Fruit fly (Drosophila melanogaster) whole organism, embryonic: Measurements from ENCODE around the gene CG14341.

ENCODE experiments used
- Bgb ChIP-seq: fragments of 200-800 bp; sonication (Bioruptor generic); IDR thresholded peaks from 2 replicates; pipeline ENCODE4 v1.3.6; 2022; ENCODE audit warnings: missing biosample characterization, missing genetic modification characterization; ENCODE audit not compliant: partially characterized antibody
- CG11093 ChIP-seq: fragments of 200-800 bp; sonication (Bioruptor generic); IDR thresholded peaks from 3 replicates; pipeline ENCODE4 v1.3.6; 2022; ENCODE audit warnings: missing biosample characterization, missing genetic modification characterization
- CG11695 ChIP-seq: fragments of 200-800 bp; sonication (Bioruptor generic); IDR thresholded peaks from 3 replicates; pipeline ENCODE4 v1.3.6; 2022; ENCODE audit warnings: missing biosample characterization, missing genetic modification characterization
- CG12104 ChIP-seq: fragments of 200-800 bp; sonication (Bioruptor generic); optimal IDR thresholded peaks from 3 replicates; lab custom pipeline; 2016; ENCODE audit warnings: missing biosample characterization, missing genetic modification characterization
- CG14710 ChIP-seq: fragments of 200-800 bp; sonication (Bioruptor generic); optimal IDR thresholded peaks from 3 replicates; lab custom pipeline; 2019; ENCODE audit warnings: missing biosample characterization, mild to moderate bottlenecking, missing genetic modification characterization, moderate library complexity
- CG14860 ChIP-seq: fragments of 200-800 bp; sonication (Bioruptor generic); IDR thresholded peaks from 3 replicates; pipeline ENCODE4 v1.3.6; 2022; ENCODE audit warnings: missing biosample characterization, missing genetic modification characterization; ENCODE audit not compliant: partially characterized antibody
- CG17186 ChIP-seq: fragments of 200-800 bp; sonication (Bioruptor generic); optimal IDR thresholded peaks from 3 replicates; lab custom pipeline; 2017; ENCODE audit warnings: missing biosample characterization, missing genetic modification reagents, missing genetic modification characterization
- CG17829 ChIP-seq: fragments of 200-800 bp; optimal IDR thresholded peaks from 2 replicates; lab custom pipeline; 2019; ENCODE audit warnings: missing biosample characterization, mild to moderate bottlenecking, missing genetic modification characterization, moderate library complexity
- CG18262 ChIP-seq: fragments of 200-800 bp; optimal IDR thresholded peaks from 3 replicates; lab custom pipeline; 2019; ENCODE audit warnings: missing biosample characterization, mild to moderate bottlenecking, missing genetic modification characterization, moderate library complexity
- CG18619 ChIP-seq: fragments of 200-800 bp; sonication (Bioruptor generic); optimal IDR thresholded peaks from 3 replicates; lab custom pipeline; 2017; ENCODE audit warnings: missing biosample characterization, mild to moderate bottlenecking, missing genetic modification characterization
- CG2678 ChIP-seq: fragments of 200-800 bp; sonication (Bioruptor generic); optimal IDR thresholded peaks from 3 replicates; lab custom pipeline; 2019; ENCODE audit warnings: missing biosample characterization, mild to moderate bottlenecking, missing genetic modification characterization, moderate library complexity
- CG2875 ChIP-seq: fragments of 200-800 bp; sonication (Bioruptor generic); optimal IDR thresholded peaks from 2 replicates; lab custom pipeline; 2017; ENCODE audit warnings: missing biosample characterization, mild to moderate bottlenecking, missing genetic modification characterization, missing genetic modification reagents
- CG3065 ChIP-seq: fragments of 200-800 bp; sonication (Bioruptor generic); optimal IDR thresholded peaks from 2 replicates; lab custom pipeline; 2016; ENCODE audit warnings: missing biosample characterization, missing genetic modification characterization
- CG3163 ChIP-seq: fragments of 200-800 bp; sonication (Bioruptor generic); optimal IDR thresholded peaks from 3 replicates; lab custom pipeline; 2016; ENCODE audit warnings: missing biosample characterization, missing genetic modification characterization
- CG33557 ChIP-seq: fragments of 200-800 bp; sonication (Bioruptor generic); optimal IDR thresholded peaks from 2 replicates; lab custom pipeline; 2019; ENCODE audit warnings: missing biosample characterization, mild to moderate bottlenecking, missing genetic modification characterization, moderate library complexity
- CG34224 ChIP-seq: fragments of 200-800 bp; sonication (Bioruptor generic); IDR thresholded peaks from 3 replicates; pipeline ENCODE4 v1.3.6; 2022; ENCODE audit warnings: missing biosample characterization, missing genetic modification characterization; ENCODE audit not compliant: partially characterized antibody
- CG4404 ChIP-seq: fragments of 200-800 bp; sonication (Bioruptor generic); IDR thresholded peaks from 2 replicates; pipeline ENCODE4 v1.3.6; 2022; ENCODE audit warnings: missing biosample characterization, missing genetic modification characterization
- CG7987 ChIP-seq: fragments of 200-800 bp; sonication (Bioruptor generic); optimal IDR thresholded peaks from 2 replicates; lab custom pipeline; 2018; ENCODE audit warnings: missing biosample characterization, mild to moderate bottlenecking, missing genetic modification characterization, moderate library complexity
- CG9609 ChIP-seq: fragments of 200-800 bp; sonication (Bioruptor generic); optimal IDR thresholded peaks from 3 replicates; lab custom pipeline; 2016; ENCODE audit warnings: missing biosample characterization, missing genetic modification characterization
- CG9932 ChIP-seq: fragments of 200-800 bp; sonication (Bioruptor generic); IDR thresholded peaks from 2 replicates; pipeline ENCODE4 v1.3.6; 2022; ENCODE audit warnings: missing biosample characterization, missing genetic modification characterization
- Chrac-16 ChIP-seq: fragments of 200-800 bp; sonication (Bioruptor generic); optimal IDR thresholded peaks from 3 replicates; lab custom pipeline; 2016; ENCODE audit warnings: missing biosample characterization, missing genetic modification characterization
- Dip2 ChIP-seq: fragments of 200-800 bp; sonication (Bioruptor generic); IDR thresholded peaks from 2 replicates; pipeline ENCODE4 v1.3.6; 2022; ENCODE audit warnings: missing biosample characterization, missing genetic modification characterization
- E2f2 ChIP-seq: fragments of 200-800 bp; sonication (Bioruptor generic); IDR thresholded peaks from 2 replicates; pipeline ENCODE4 v1.3.6; 2022; ENCODE audit warnings: missing biosample characterization, missing genetic modification characterization
- HLH3B ChIP-seq: fragments of 200-800 bp; sonication (Bioruptor generic); IDR thresholded peaks from 2 replicates; pipeline ENCODE4 v1.3.6; 2022; ENCODE audit warnings: missing biosample characterization, missing genetic modification characterization
- HLH4C ChIP-seq: fragments of 200-800 bp; sonication (Bioruptor generic); IDR thresholded peaks from 3 replicates; pipeline ENCODE4 v1.3.6; 2022; ENCODE audit warnings: missing biosample characterization, missing genetic modification characterization; ENCODE audit not compliant: partially characterized antibody
- Hmr ChIP-seq: fragments of 200-800 bp; sonication (Bioruptor generic); optimal IDR thresholded peaks from 3 replicates; lab custom pipeline; 2017; ENCODE audit warnings: mild to moderate bottlenecking, missing biosample characterization, missing genetic modification reagents, missing genetic modification characterization
- Lim3 ChIP-seq: fragments of 200-800 bp; sonication (Bioruptor generic); IDR thresholded peaks from 2 replicates; pipeline ENCODE4 v1.3.6; 2022; ENCODE audit warnings: missing biosample characterization, missing genetic modification characterization
- Mes4 ChIP-seq: fragments of 200-800 bp; sonication (Bioruptor generic); optimal IDR thresholded peaks from 2 replicates; lab custom pipeline; 2016; ENCODE audit warnings: missing biosample characterization, missing genetic modification characterization
- NC2α ChIP-seq: fragments of 200-800 bp; sonication (Bioruptor generic); optimal IDR thresholded peaks from 2 replicates; lab custom pipeline; 2016; ENCODE audit warnings: missing biosample characterization, missing genetic modification characterization
- Opbp ChIP-seq: fragments of 200-800 bp; sonication (Bioruptor generic); IDR thresholded peaks from 3 replicates; pipeline ENCODE4 v1.3.6; 2022; ENCODE audit warnings: missing biosample characterization, missing genetic modification characterization; ENCODE audit not compliant: partially characterized antibody
- Side ChIP-seq: fragments of 200-800 bp; sonication (Bioruptor generic); optimal IDR thresholded peaks from 2 replicates; lab custom pipeline; 2016; ENCODE audit warnings: missing biosample characterization, missing genetic modification characterization
- Sin3A ChIP-seq: fragments of >200 bp; optimal IDR thresholded peaks from 2 replicates; lab custom pipeline; 2018
- Stat92E ChIP-seq, 3 experiments: fragments of >200 bp in 2 of 3; fragments of 200-800 bp in 1 of 3; sonication (Bioruptor generic) in 1 of 3; optimal IDR thresholded peaks; 2 replicates each; lab custom pipeline; 2017 to 2019; ENCODE audit warnings: missing biosample characterization in 3 of 3, missing genetic modification characterization in 3 of 3, mild to moderate bottlenecking in 1 of 3, moderate library complexity in 1 of 3
- Trl ChIP-seq, 3 experiments: fragments of >200 bp in 2 of 3; fragments of 200-800 bp in 1 of 3; sonication (Bioruptor generic) in 1 of 3; optimal IDR thresholded peaks; 2 replicates in 1 of 3; 3 replicates in 2 of 3; lab custom pipeline; 2016 to 2017; ENCODE audit warnings: missing biosample characterization in 1 of 3, missing genetic modification characterization in 1 of 3
- Usf ChIP-seq: fragments of 200-800 bp; sonication (Bioruptor generic); optimal IDR thresholded peaks from 2 replicates; lab custom pipeline; 2017; ENCODE audit warnings: missing genotype, missing biosample characterization, missing genetic modification characterization
- Xrp1 ChIP-seq: fragments of 200-800 bp; sonication (Bioruptor generic); IDR thresholded peaks from 2 replicates; pipeline ENCODE4 v1.3.6; 2022; ENCODE audit warnings: missing biosample characterization, missing genetic modification characterization
- ac ChIP-seq: fragments of 200-800 bp; sonication (Bioruptor generic); optimal IDR thresholded peaks from 3 replicates; lab custom pipeline; 2017; ENCODE audit warnings: missing biosample characterization, mild to moderate bottlenecking, missing genetic modification characterization
- chif ChIP-seq, 2 experiments: fragments of 200-800 bp; sonication (Bioruptor generic); optimal IDR thresholded peaks; 3 replicates each; lab custom pipeline; 2016; ENCODE audit warnings: missing biosample characterization in 2 of 2, missing genetic modification characterization in 2 of 2
- corto ChIP-seq: fragments of 200-800 bp; sonication (Bioruptor generic); optimal IDR thresholded peaks from 2 replicates; lab custom pipeline; 2016; ENCODE audit warnings: missing biosample characterization, mild to moderate bottlenecking, missing genetic modification characterization, moderate library complexity
- crol ChIP-seq: fragments of 200-800 bp; sonication (Bioruptor generic); IDR thresholded peaks from 2 replicates; pipeline ENCODE4 v1.3.6; 2022; ENCODE audit warnings: missing biosample characterization, missing genetic modification characterization
- dan ChIP-seq: fragments of 200-800 bp; sonication (Bioruptor generic); IDR thresholded peaks from 2 replicates; pipeline ENCODE4 v1.3.6; 2022; ENCODE audit warnings: missing biosample characterization, missing genetic modification characterization
- dpn ChIP-seq, 2 experiments: fragments of 200-800 bp; sonication (Bioruptor generic); optimal IDR thresholded peaks; 3 replicates each; lab custom pipeline; 2016; ENCODE audit warnings: missing biosample characterization in 2 of 2, missing genetic modification characterization in 2 of 2
- fd64A ChIP-seq: fragments of 200-800 bp; sonication (Bioruptor generic); optimal IDR thresholded peaks from 3 replicates; lab custom pipeline; 2018; ENCODE audit warnings: missing biosample characterization, mild to moderate bottlenecking, missing genetic modification characterization
- h ChIP-seq: fragments of >200 bp; optimal IDR thresholded peaks from 2 replicates; lab custom pipeline; 2017
- hbn ChIP-seq: fragments of 200-800 bp; sonication (Bioruptor generic); IDR thresholded peaks from 2 replicates; pipeline ENCODE4 v1.3.6; 2022; ENCODE audit warnings: missing biosample characterization, missing genetic modification characterization; ENCODE audit not compliant: partially characterized antibody
- her ChIP-seq: fragments of 200-800 bp; sonication (Bioruptor generic); optimal IDR thresholded peaks from 2 replicates; lab custom pipeline; 2016; ENCODE audit warnings: missing biosample characterization, missing genetic modification characterization
- ind ChIP-seq: fragments of 200-800 bp; sonication (Bioruptor generic); optimal IDR thresholded peaks from 3 replicates; lab custom pipeline; 2016; ENCODE audit warnings: missing biosample characterization, missing genetic modification characterization
- seq ChIP-seq: fragments of 200-800 bp; sonication (Bioruptor generic); IDR thresholded peaks from 2 replicates; pipeline ENCODE4 v1.3.6; 2022; ENCODE audit warnings: missing biosample characterization, missing genetic modification characterization
- sob ChIP-seq: fragments of 200-800 bp; sonication (Bioruptor generic); IDR thresholded peaks from 2 replicates; pipeline ENCODE4 v1.3.6; 2022; ENCODE audit warnings: missing biosample characterization, missing genetic modification characterization
- wek ChIP-seq: fragments of 200-800 bp; sonication (Bioruptor generic); optimal IDR thresholded peaks from 3 replicates; lab custom pipeline; 2018; ENCODE audit warnings: missing biosample characterization, mild to moderate bottlenecking, missing genetic modification characterization, moderate library complexity

The CG14341 gene

dm6 chr2L:1169867-1170415 lies 3.6 kb downstream of the CG14341 start, which contains the start of the genes CG31922 and Plap (continued):
- no peak for TF ChIP-seq Hmr (GFP tag; lab: Kevin White, UChicago)
- no peak for TF ChIP-seq Mes4 (GFP tag; lab: Kevin White, UChicago)
- peak; percentile 80 for TF ChIP-seq CG17829
- TF ChIP-seq ac = no peak
- no peak for TF ChIP-seq CG2678 (tag; lab: Kevin White, UChicago)
- TF ChIP-seq Stat92E (GFP tag; optimal IDR thresholded peaks at IDR 0.05; lab: Kevin White, UChicago) = no peak
- peak; percentile 34 to 53 for TF ChIP-seq chif (GFP tag; optimal IDR thresholded peaks at IDR 0.05; lab: Kevin White, UChicago)
- TF ChIP-seq CG4404 (GFP tag; lab: Robert Waterston, UW) = peak; percentile 67
- peak; percentile 64 for TF ChIP-seq Chrac-16 (GFP tag; lab: Kevin White, UChicago)
- peak; percentile 59 for TF ChIP-seq E2f2 (GFP tag; lab: Robert Waterston, UW)
- TF ChIP-seq Opbp (GFP tag; lab: Robert Waterston, UW) = peak; percentile 74; the same call in 1 of the 3 replicates
- TF ChIP-seq ind (GFP tag; lab: Kevin White, UChicago) = peak; percentile 75
- TF ChIP-seq Lim3 = no peak
- TF ChIP-seq Bgb = peak; percentile 81
- TF ChIP-seq crol (GFP tag; lab: Robert Waterston, UW) = no peak
- no peak for TF ChIP-seq h
- TF ChIP-seq hbn (GFP tag; lab: Robert Waterston, UW) = peak; percentile 93
- TF ChIP-seq CG9932 (GFP tag; lab: Robert Waterston, UW) = peak; percentile 89
- peak; percentile 69 for TF ChIP-seq CG18262 (tag; lab: Kevin White, UChicago)
- peak; percentile 73 for TF ChIP-seq sob (GFP tag; lab: Robert Waterston, UW)
- no peak for TF ChIP-seq CG2875
- TF ChIP-seq Side (GFP tag; lab: Kevin White, UChicago) = peak; percentile 58
- no peak; the same call in 1 of the 2 replicates for TF ChIP-seq HLH3B (GFP tag; lab: Robert Waterston, UW)
- no peak for TF ChIP-seq Trl (optimal IDR thresholded peaks at IDR 0.05; lab: Kevin White, UChicago)
- TF ChIP-seq Trl (GFP tag; optimal IDR thresholded peaks at IDR 0.05; lab: Kevin White, UChicago) = peak; percentile 45
- TF ChIP-seq CG12104 = peak; percentile 56
- TF ChIP-seq wek = no peak
- peak; percentile 79 for TF ChIP-seq HLH4C (GFP tag; lab: Robert Waterston, UW)
- TF ChIP-seq CG3163 (GFP tag; lab: Kevin White, UChicago) = peak; percentile 10
- TF ChIP-seq CG11695 (GFP tag; lab: Robert Waterston, UW) = no peak
- TF ChIP-seq Usf = no peak
- no peak for TF ChIP-seq CG11093
- TF ChIP-seq seq (GFP tag; lab: Robert Waterston, UW) = peak; percentile 32; the same call in 1 of the 2 replicates
- TF ChIP-seq Dip2 = no peak
- TF ChIP-seq dpn (GFP tag; optimal IDR thresholded peaks at IDR 0.05; lab: Kevin White, UChicago) = peak; percentile 71 to 79
- peak; percentile 89 for TF ChIP-seq CG34224 (GFP tag; lab: Robert Waterston, UW)
- peak; percentile 61 for TF ChIP-seq CG33557 (GFP tag; lab: Kevin White, UChicago)
- no peak for TF ChIP-seq CG7987 (GFP tag; lab: Kevin White, UChicago)
- TF ChIP-seq CG17186 (GFP tag; lab: Kevin White, UChicago) = peak; percentile 14
- no peak for TF ChIP-seq dan (GFP tag; lab: Robert Waterston, UW)
- no peak for TF ChIP-seq CG3065 (GFP tag; lab: Kevin White, UChicago)
- TF ChIP-seq Sin3A (lab: Kevin White, UChicago) = peak; percentile 74
- peak; percentile 86 for TF ChIP-seq CG14710 (tag; lab: Kevin White, UChicago)
- TF ChIP-seq CG14860 = peak; percentile 92
- no peak for TF ChIP-seq NC2α (GFP tag; lab: Kevin White, UChicago)
- TF ChIP-seq corto (GFP tag; lab: Kevin White, UChicago) = no peak
- TF ChIP-seq Xrp1 (GFP tag; lab: Robert Waterston, UW) = peak; percentile 72
- TF ChIP-seq fd64A (GFP tag; lab: Kevin White, UChicago) = no peak
- TF ChIP-seq CG9609 = peak; percentile 27
- TF ChIP-seq CG18619 (GFP tag; lab: Kevin White, UChicago) = peak; percentile 66
- TF ChIP-seq her (GFP tag; lab: Kevin White, UChicago) = peak; percentile 9
